Worm (Caenorhabditis elegans): ENCODE results near the gene txt-3.

ce11 chrIV:4993128-4993527, 29.4 kb downstream of the txt-3 start:
- TF ChIP-seq hnd-1 (tag; optimal IDR thresholded peaks at IDR 0.05) (no peak), ama-1 (optimal IDR thresholded peaks at IDR 0.05) (no peak), sea-1 (GFP tag; conservative IDR thresholded peaks at IDR 0.05) (no peak), B0310.2 (tag; optimal IDR thresholded peaks at IDR 0.05) (no peak), ceh-36 (tag; optimal IDR thresholded peaks at IDR 0.05) (no peak), F13C5.2 (tag; optimal IDR thresholded peaks at IDR 0.05) (no peak), aly-1 (tag; optimal IDR thresholded peaks at IDR 0.05) (no peak), ets-7 (tag; optimal IDR thresholded peaks at IDR 0.05) (no peak), tbx-11 (GFP tag; IDR thresholded peaks at IDR 0.05) (no peak), ceh-13 (GFP tag; optimal IDR thresholded peaks at IDR 0.05) (no peak), pes-1 (GFP tag; IDR thresholded peaks at IDR 0.05) (no peak), hmbx-1 (tag; optimal IDR thresholded peaks at IDR 0.05) (no peak)

Measured in whole organism, early embryonic.